Worm (Caenorhabditis elegans) whole organism, midembryonic: ENCODE data around the gene cyh-1.
"Not testable (repeated sequence)": the region's sequence is repeated elsewhere in the genome, so short reads cannot be mapped to it uniquely, and the experiment has no call there.

Experiments
- ref-1 ChIP-seq: fragments of 200-800 bp; sonication (Bioruptor generic); conservative IDR thresholded peaks from 2 replicates; pipeline ENCODE4 v1.3.6; 2022; ENCODE audit warnings: missing genetic modification reagents, missing genetic modification characterization, missing compliant biosample characterization
- ztf-29 ChIP-seq: fragments of 200-800 bp; sonication (Bioruptor generic); IDR thresholded peaks from 2 replicates; pipeline ENCODE4 v1.3.6; 2022; ENCODE audit warnings: missing genetic modification reagents, missing genetic modification characterization, missing compliant biosample characterization

ce11 chrII:3464580-3464979 lies 40.2 kb upstream of the cyh-1 start, which contains the start of gene C16C8.10:
- not testable (repeated sequence) for TF ChIP-seq ztf-29; ref-1 (GFP tag; lab: Robert Waterston, UW)
